Worm (Caenorhabditis elegans): Measurements from ENCODE around the gene F09B12.7.
A peak's percentile ranks its signal among the peaks of the same experiment; 100 is the strongest.

The F09B12.7 gene

DNA sequence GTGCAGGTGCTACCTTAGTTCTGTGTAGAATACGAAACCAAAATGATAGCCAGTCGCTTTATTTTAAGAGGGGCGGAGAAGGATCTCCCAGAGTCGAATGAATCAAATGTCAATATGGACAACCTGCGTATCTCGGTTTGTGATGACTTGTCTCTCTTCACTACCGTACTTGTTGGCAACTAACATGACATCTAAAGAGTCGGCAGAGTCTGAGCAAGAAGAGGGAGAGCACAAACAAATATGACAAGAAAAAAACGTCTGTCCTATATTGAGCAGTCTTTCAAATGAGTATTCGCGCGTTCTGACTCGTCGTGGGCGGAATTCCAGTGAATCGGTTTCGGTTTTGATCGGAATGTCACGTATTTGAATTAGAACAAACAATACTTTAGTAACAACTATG lies at the start of gene F09B12.7:
TSS of gene F09B12.7 (minus strand) at position 101 of the 400 bp plus-strand sequence.
- TF ChIP-seq unc-62 (GFP tag; optimal IDR thresholded peaks at IDR 0.05 in 1 of 2) (peak in 1 of 2 experiments; percentile 73), unc-62 (tag; optimal IDR thresholded peaks at IDR 0.05) (no peak), hlh-11 (tag; optimal IDR thresholded peaks at IDR 0.05) (no peak)

DNA sequence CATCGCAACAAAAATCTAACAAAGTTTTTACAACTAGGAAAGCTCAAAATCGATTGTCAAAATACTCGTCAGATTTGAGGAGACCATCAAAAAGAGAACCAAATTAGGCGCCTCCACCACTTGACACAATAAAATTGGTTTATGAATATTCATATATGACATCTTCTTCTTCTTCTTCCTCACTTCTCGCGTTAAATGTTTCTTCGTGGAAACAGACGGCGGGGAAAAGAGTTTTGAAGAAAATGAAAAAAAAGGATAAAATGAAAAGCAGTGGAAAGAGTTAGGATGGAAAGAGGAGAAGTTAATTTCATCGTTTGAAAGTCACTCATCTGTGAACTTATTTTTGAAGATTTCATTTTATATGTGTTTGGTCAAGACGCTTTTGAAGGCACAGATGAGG lies 40.1 kb upstream of the F09B12.7 start:
- TF ChIP-seq snpc-1.2 (GFP tag; IDR thresholded peaks at IDR 0.05) (no peak), zag-1 (tag; optimal IDR thresholded peaks at IDR 0.05) (no peak), spr-1 (tag; optimal IDR thresholded peaks at IDR 0.05) (no peak), nhr-6 (tag; optimal IDR thresholded peaks at IDR 0.05) (no peak), saeg-2 (GFP tag; IDR thresholded peaks at IDR 0.05) (no peak), nhr-10 (tag; optimal IDR thresholded peaks at IDR 0.05) (no peak), madf-9 (GFP tag; conservative IDR thresholded peaks at IDR 0.05) (no peak), ceh-20 (GFP tag; IDR thresholded peaks at IDR 0.05) (no peak), attf-4 (tag; optimal IDR thresholded peaks at IDR 0.05) (no peak), ceh-28 (tag; optimal IDR thresholded peaks at IDR 0.05) (no peak), F49E8.2 (tag; optimal IDR thresholded peaks at IDR 0.05; ENCODE audit: borderline replicate concordance) (no peak), mdt-29 (GFP tag; IDR thresholded peaks at IDR 0.05) (no peak), Y5F2A.4 (GFP tag; optimal IDR thresholded peaks at IDR 0.05) (no peak), php-3 (GFP tag; IDR thresholded peaks at IDR 0.05) (no peak), daf-16 (GFP tag; optimal IDR thresholded peaks at IDR 0.05) (no peak), daf-16 (tag; optimal IDR thresholded peaks at IDR 0.05) (no peak), zfp-3 (GFP tag; conservative IDR thresholded peaks at IDR 0.05) (no peak)

DNA sequence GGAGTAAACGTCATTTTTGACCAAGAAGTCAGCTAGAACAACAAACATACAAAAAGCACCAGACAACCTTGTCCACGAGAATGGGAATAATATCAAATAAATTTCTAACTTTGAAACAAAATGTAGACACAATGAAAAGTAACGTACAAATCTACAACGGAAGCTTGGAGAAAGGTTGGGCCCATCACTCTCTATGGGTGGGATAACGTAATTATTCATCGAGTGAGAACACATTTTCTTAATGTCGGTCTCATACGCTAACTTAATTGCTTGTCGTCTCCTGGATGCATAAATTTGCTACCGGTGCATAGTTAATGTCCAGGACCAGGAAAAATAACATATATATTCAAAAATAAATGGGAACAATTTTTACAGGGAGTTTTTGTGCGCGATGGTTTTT lies 38.3 kb upstream of the F09B12.7 start:
- no peak for TF ChIP-seq nhr-42 (GFP tag; IDR thresholded peaks at IDR 0.05)

DNA sequence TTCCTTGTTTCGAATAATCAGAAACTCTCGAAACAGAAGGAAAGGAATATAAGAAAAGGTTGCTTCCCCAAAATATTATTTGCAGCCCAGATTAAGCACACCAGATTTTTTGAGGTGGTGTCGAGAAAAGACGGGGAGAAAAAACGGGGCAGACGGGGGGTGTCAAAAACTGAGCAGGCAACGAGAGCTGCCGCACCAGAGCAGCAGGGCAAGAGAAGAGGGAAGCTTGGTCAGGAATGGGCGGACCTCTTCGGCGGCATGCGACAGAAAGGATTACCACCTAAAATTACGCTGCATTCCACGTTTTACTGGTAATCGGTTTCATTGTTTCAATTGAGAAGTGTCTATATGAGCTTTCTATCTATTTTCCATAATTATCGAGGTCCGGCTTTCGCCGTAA lies 37.2 kb upstream of the F09B12.7 start:
- peak; percentile 73 for TF ChIP-seq set-16 (GFP tag; IDR thresholded peaks at IDR 0.05)
- TF ChIP-seq aha-1 (tag), result no peak

DNA sequence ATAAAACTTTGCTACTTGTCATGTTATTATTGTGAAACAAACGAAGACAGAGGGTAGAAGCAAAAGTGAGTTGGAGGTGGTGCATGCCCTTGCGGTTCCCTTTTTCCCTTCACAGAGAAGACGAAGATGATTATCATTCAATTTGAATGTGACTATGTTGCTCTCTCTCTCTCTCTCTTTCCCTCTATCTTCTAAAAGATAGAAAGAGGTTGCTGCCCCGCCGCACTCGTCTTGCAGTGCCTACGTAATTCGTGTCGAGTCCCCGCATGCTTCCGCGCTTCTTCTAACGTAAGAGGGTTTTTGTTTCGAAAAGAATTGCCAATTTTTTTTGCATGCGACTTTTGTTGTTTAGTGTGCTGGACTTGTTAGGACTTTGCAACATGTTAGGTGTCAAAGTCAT lies 33.3 kb upstream of the F09B12.7 start:
- TF ChIP-seq dmd-9 (GFP tag; IDR thresholded peaks at IDR 0.05), result no peak
- no peak for TF ChIP-seq ceh-44 (GFP tag; IDR thresholded peaks at IDR 0.05)
- no peak for TF ChIP-seq T20F7.1 (GFP tag; optimal IDR thresholded peaks at IDR 0.05)
- TF ChIP-seq nhr-77 (tag; optimal IDR thresholded peaks at IDR 0.05), result no peak
- TF ChIP-seq aha-1 (tag), result no peak
- peak; percentile 45 for TF ChIP-seq fkh-10 (GFP tag; optimal IDR thresholded peaks at IDR 0.05)
- no peak for TF ChIP-seq ztf-7 (tag; optimal IDR thresholded peaks at IDR 0.05)
- peak; percentile 46; the same call in 1 of the 2 replicates for TF ChIP-seq ctbp-1 (GFP tag; IDR thresholded peaks at IDR 0.05)
- no peak for TF ChIP-seq unc-130 (GFP tag; optimal IDR thresholded peaks at IDR 0.05)
- TF ChIP-seq D1046.2 (GFP tag; IDR thresholded peaks at IDR 0.05), result no peak
- TF ChIP-seq zfp-2 (tag; optimal IDR thresholded peaks at IDR 0.05), result no peak
- no peak for TF ChIP-seq ztf-11 (tag; optimal IDR thresholded peaks at IDR 0.05)
- TF ChIP-seq hlh-11 (tag; optimal IDR thresholded peaks at IDR 0.05), result no peak
- no peak for TF ChIP-seq vab-7 (GFP tag; IDR thresholded peaks at IDR 0.05)

DNA sequence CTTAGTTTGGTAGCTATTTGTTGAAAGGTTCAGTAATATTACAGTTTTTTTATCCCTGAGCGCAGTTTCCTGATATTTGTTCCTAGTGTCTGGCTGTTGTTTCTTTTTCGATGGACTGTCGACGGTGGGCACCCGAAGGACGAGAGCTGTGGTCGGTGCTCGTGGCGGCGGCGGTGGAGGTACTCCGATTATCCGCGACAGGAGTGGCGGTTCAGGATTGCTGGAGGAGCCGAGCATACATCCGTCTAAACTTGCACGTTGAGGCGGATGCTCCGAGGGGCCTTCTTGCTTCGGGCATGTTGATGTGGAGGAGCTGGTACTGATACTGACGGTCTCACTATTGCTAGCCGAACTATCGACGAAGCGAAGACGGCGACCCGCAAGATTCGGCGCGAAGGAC lies 32.5 kb upstream of the F09B12.7 start:
- TF ChIP-seq set-16 (GFP tag; IDR thresholded peaks at IDR 0.05), result peak; percentile 86
- TF ChIP-seq mxl-2 (GFP tag; conservative IDR thresholded peaks at IDR 0.05), result no peak
- peak; percentile 80 for TF ChIP-seq aha-1 (tag)
- 0 out of 2 replicates have a peak, but pooled peaks have one; percentile 43 for TF ChIP-seq egl-43 (GFP tag; IDR thresholded peaks at IDR 0.05)
